Worm (Caenorhabditis elegans) whole organism, young adult: ENCODE results near the gene rpap-3.

Experiments used
- Y53F4B.3 ChIP-seq: fragments of 200-800 bp; sonication (Bioruptor generic); IDR thresholded peaks from 2 replicates; pipeline ENCODE4 v1.3.6; 2022; ENCODE audit warnings: missing genetic modification reagents, missing genetic modification characterization, missing compliant biosample characterization
- aptf-2 ChIP-seq: fragments of 200-800 bp; sonication (Bioruptor generic); conservative IDR thresholded peaks from 2 replicates; pipeline ENCODE4 v1.3.6; 2022; ENCODE audit warnings: missing genetic modification reagents, missing genetic modification characterization, missing compliant biosample characterization
- attf-3 ChIP-seq: fragments of 200-800 bp; sonication (Bioruptor generic); conservative IDR thresholded peaks from 2 replicates; pipeline ENCODE4 v1.3.6; 2022; ENCODE audit warnings: missing genetic modification reagents, missing genetic modification characterization, missing compliant biosample characterization
- cebp-1 ChIP-seq, 2 experiments: fragments of 200-800 bp in 1 of 2; sonication (Bioruptor generic) in 1 of 2; sonication (generic microtip) in 1 of 2; IDR thresholded peaks in 1 of 2; optimal IDR thresholded peaks in 1 of 2; 2 replicates each; pipeline versions ENCODE4 v1.3.6 to Lab custom; 2017 to 2022; ENCODE audit warnings: missing compliant biosample characterization in 2 of 2, missing genetic modification characterization in 2 of 2, mild to moderate bottlenecking in 1 of 2, missing genetic modification reagents in 1 of 2, moderate library complexity in 1 of 2
- dpff-1 ChIP-seq: sonication (generic microtip); optimal IDR thresholded peaks from 2 replicates; lab custom pipeline; 2017; ENCODE audit warnings: mild to moderate bottlenecking, missing genetic modification characterization, missing compliant biosample characterization
- dpl-1 ChIP-seq: fragments of 150-350 bp; optimal IDR thresholded peaks from 2 replicates; lab custom pipeline; 2014; ENCODE audit warnings: missing biosample characterization, missing genetic modification reagents, missing genetic modification characterization
- hmg-1.2 ChIP-seq: fragments of 200-800 bp; sonication (Bioruptor generic); IDR thresholded peaks from 2 replicates; pipeline ENCODE4 v1.3.6; 2022; ENCODE audit warnings: missing genetic modification reagents, missing genetic modification characterization, missing compliant biosample characterization
- lsy-27 ChIP-seq: sonication (generic microtip); optimal IDR thresholded peaks from 2 replicates; lab custom pipeline; 2017; ENCODE audit warnings: missing genetic modification characterization, mild to moderate bottlenecking, missing compliant biosample characterization, antibody characterized with exemption, missing genotype, borderline replicate concordance; ENCODE audit not compliant: insufficient read depth
- nfyb-1 ChIP-seq: fragments of 200-800 bp; sonication (Bioruptor generic); IDR thresholded peaks from 2 replicates; pipeline ENCODE4 v1.3.6; 2022; ENCODE audit warnings: missing genetic modification reagents, missing genetic modification characterization, missing compliant biosample characterization
- nhr-120 ChIP-seq: fragments of 200-800 bp; sonication (Bioruptor generic); IDR thresholded peaks from 2 replicates; pipeline ENCODE4 v1.3.6; 2022; ENCODE audit warnings: missing genetic modification characterization, missing compliant biosample characterization
- nhr-90 ChIP-seq: sonication (generic microtip); optimal IDR thresholded peaks from 2 replicates; lab custom pipeline; 2016; ENCODE audit warnings: missing genotype, mild to moderate bottlenecking, missing genetic modification characterization, missing compliant biosample characterization

rpap-3 gene

ce11 chrIV:7734173-7734572, 44.6 kb downstream of the rpap-3 start:
- TF ChIP-seq dpff-1 (tag; lab: Kevin White, UChicago) (no peak), dpl-1 (GFP tag; lab: Kevin White, UChicago) (no peak)

ce11 chrIV:7731960-7732359, 46.8 kb downstream of the rpap-3 start, which contains the start of the genes C50F7.9 and C50F7.3:
TSS of gene C50F7.9 (minus strand) at chrIV:7732060.
TSS of gene C50F7.3 (plus strand) at chrIV:7732329.
- TF ChIP-seq nhr-120 (GFP tag; lab: Robert Waterston, UW): no peak
- no peak for TF ChIP-seq lsy-27
- no peak for TF ChIP-seq Y53F4B.3 (GFP tag; lab: Robert Waterston, UW)
- TF ChIP-seq nfyb-1 (GFP tag; lab: Robert Waterston, UW): no peak
- TF ChIP-seq nhr-90 (tag; lab: Kevin White, UChicago): no peak

ce11 chrIV:7728402-7728963, 50.3 kb downstream of the rpap-3 start, which contains the start of gene sucg-1:
TSS of gene sucg-1 (plus strand) at chrIV:7728913.
- TF ChIP-seq cebp-1 (GFP tag; IDR thresholded peaks at IDR 0.05; lab: Robert Waterston, UW) (peak; percentile 84), cebp-1 (tag; optimal IDR thresholded peaks at IDR 0.05; lab: Kevin White, UChicago) (peak; percentile 91), aptf-2 (GFP tag; lab: Robert Waterston, UW) (no peak), attf-3 (GFP tag; lab: Robert Waterston, UW) (peak; percentile 79), hmg-1.2 (peak; percentile 37; the same call in 1 of the 2 replicates)
- TF ChIP-seq, all 124 proteins: peak for 3
